Fruit fly (Drosophila melanogaster): Measurements from ENCODE around the gene gdl-ORF39.
A peak's percentile ranks its signal among the peaks of the same experiment; 100 is the strongest.

The gdl-ORF39 gene

DNA sequence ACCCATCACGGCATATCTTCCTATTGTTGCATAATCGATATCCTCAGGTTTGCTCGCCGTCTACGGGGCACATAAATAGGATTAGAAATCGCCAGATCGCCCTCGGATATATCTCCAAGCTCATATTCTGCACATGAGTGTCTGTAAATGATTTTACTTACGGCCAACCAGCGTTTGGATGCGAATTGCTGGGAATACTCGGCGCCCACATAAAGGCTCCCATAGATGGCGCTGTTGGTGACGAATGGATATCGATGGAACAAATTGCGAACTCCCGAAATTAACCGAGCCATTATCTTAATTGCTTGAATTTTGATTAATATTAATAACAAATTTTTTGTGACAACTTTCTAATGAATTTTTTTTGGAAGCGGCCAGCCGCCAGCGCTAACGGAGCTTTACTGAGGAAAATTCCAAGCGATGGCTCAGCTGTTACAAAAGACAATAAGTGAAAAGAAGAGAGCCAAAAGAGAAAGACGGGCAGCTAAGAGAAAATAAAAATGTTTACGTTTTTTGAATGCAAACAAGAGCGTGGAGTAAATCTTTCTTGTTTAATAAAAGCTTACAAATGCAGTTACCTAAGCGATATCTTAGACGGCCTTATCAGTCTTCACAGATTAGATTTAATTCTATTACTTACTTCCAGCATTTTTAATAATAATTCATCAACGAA, 14.5 kb upstream of the gdl-ORF39 start (continued):
- TF ChIP-seq Pdp1 (GFP tag; optimal IDR thresholded peaks at IDR 0.05): peak in 1 of 2 experiments; percentile 51
- TF ChIP-seq MESR4 (GFP tag; optimal IDR thresholded peaks at IDR 0.05): no peak
- no peak for TF ChIP-seq Camta (GFP tag; optimal IDR thresholded peaks at IDR 0.05)
- no peak for TF ChIP-seq CG7372 (GFP tag; IDR thresholded peaks at IDR 0.05)
- TF ChIP-seq D19B (GFP tag; optimal IDR thresholded peaks at IDR 0.05): no peak
- no peak for TF ChIP-seq gcm (GFP tag; optimal IDR thresholded peaks at IDR 0.05)
- TF ChIP-seq Xbp1 (GFP tag; optimal IDR thresholded peaks at IDR 0.05): no peak
- no peak for TF ChIP-seq Nf-YB (GFP tag; optimal IDR thresholded peaks at IDR 0.05)
- TF ChIP-seq nerfin-2 (GFP tag; IDR thresholded peaks at IDR 0.05; ENCODE audit: partially characterized antibody): no peak
- TF ChIP-seq Hand (GFP tag; optimal IDR thresholded peaks at IDR 0.05): no peak
- peak; percentile 49 for TF ChIP-seq sd (tag; optimal IDR thresholded peaks at IDR 0.05)
- peak; percentile 88 for TF ChIP-seq CTCF (GFP tag; optimal IDR thresholded peaks at IDR 0.05)
- TF ChIP-seq sug (tag; optimal IDR thresholded peaks at IDR 0.05): peak; percentile 1
- TF ChIP-seq Dbx (GFP tag; IDR thresholded peaks at IDR 0.05): 0 out of 3 replicates have a peak, but pooled peaks have one; percentile 35
- no peak for TF ChIP-seq CG1529 (GFP tag; optimal IDR thresholded peaks at IDR 0.05)
- TF ChIP-seq CG34224 (GFP tag; IDR thresholded peaks at IDR 0.05; ENCODE audit: partially characterized antibody): no peak
- TF ChIP-seq Hsf (GFP tag; optimal IDR thresholded peaks at IDR 0.05): no peak
- no peak for TF ChIP-seq CG15479 (GFP tag; optimal IDR thresholded peaks at IDR 0.05)
- peak; percentile 1 for TF ChIP-seq CG4707 (GFP tag; optimal IDR thresholded peaks at IDR 0.05)
- no peak for TF ChIP-seq CG3065 (GFP tag; optimal IDR thresholded peaks at IDR 0.05)
- no peak for TF ChIP-seq CG30020 (tag; optimal IDR thresholded peaks at IDR 0.05)
- TF ChIP-seq pita (GFP tag; optimal IDR thresholded peaks at IDR 0.05): no peak
- TF ChIP-seq sqz (GFP tag; optimal IDR thresholded peaks at IDR 0.05): peak; percentile 38
- no peak for TF ChIP-seq gsb-n (tag; optimal IDR thresholded peaks at IDR 0.05)
- TF ChIP-seq exex (tag; optimal IDR thresholded peaks at IDR 0.05): peak; percentile 21
- TF ChIP-seq lab (GFP tag; optimal IDR thresholded peaks at IDR 0.05): peak; percentile 25
- peak; percentile 7 for TF ChIP-seq nerfin-1 (tag; optimal IDR thresholded peaks at IDR 0.05)
- TF ChIP-seq Optix (GFP tag; IDR thresholded peaks at IDR 0.05): no peak
- TF ChIP-seq CG11093 (GFP tag; IDR thresholded peaks at IDR 0.05): no peak
- TF ChIP-seq CG11560 (tag; IDR thresholded peaks at IDR 0.05): no peak

DNA sequence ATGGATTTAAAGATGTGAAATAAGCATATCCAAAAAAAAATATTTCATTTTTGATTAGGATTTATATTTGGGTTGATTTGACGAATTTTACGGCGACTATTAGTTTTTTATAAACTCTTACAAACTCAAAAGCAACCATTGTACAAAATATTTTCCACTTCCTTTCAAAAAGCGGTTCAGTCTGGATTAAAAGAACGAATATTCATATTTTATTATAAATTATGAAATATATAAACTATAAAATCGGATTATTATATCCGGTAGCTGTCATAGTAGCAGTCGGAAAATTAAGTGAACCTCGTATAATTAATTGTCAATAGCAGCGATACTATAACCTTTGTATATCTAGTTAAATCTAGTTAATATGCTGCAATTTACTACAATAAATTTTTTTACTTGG, 13.8 kb upstream of the gdl-ORF39 start, which contains the start of gene CG12355:
TSS of gene CG12355 (minus strand) at position 101 of the 400 bp plus-strand sequence.
- TF ChIP-seq CG17802 (tag; optimal IDR thresholded peaks at IDR 0.05): no peak
- no peak for TF ChIP-seq CG1602 (GFP tag; optimal IDR thresholded peaks at IDR 0.05)
- TF ChIP-seq CG11560 (tag; IDR thresholded peaks at IDR 0.05): no peak
- TF ChIP-seq CG1832 (GFP tag; optimal IDR thresholded peaks at IDR 0.05): no peak
- TF ChIP-seq CG7987 (GFP tag; optimal IDR thresholded peaks at IDR 0.05): no peak
- no peak for TF ChIP-seq CG11695 (GFP tag; IDR thresholded peaks at IDR 0.05)
- TF ChIP-seq Lhr (GFP tag; optimal IDR thresholded peaks at IDR 0.05): no peak

dm6 chr3L:15496274-15496673, 13.0 kb upstream of the gdl-ORF39 start, which contains the start of gene CG13455:
Gene CG13455, plus strand, starts transcription at chr3L:15496574.
- TF ChIP-seq so (GFP tag; IDR thresholded peaks at IDR 0.05) (no peak), CG4820 (GFP tag; optimal IDR thresholded peaks at IDR 0.05) (no peak), Sin3A (optimal IDR thresholded peaks at IDR 0.05) (no peak), maf-S (GFP tag; optimal IDR thresholded peaks at IDR 0.05) (no peak), amos (GFP tag; IDR thresholded peaks at IDR 0.05; ENCODE audit: partially characterized antibody) (no peak), al (GFP tag; IDR thresholded peaks at IDR 0.05) (no peak), fu2 (GFP tag; optimal IDR thresholded peaks at IDR 0.05) (no peak), CG11085 (GFP tag; IDR thresholded peaks at IDR 0.05) (no peak), CG6791 (GFP tag; IDR thresholded peaks at IDR 0.05; ENCODE audit: partially characterized antibody) (no peak), CG33213 (GFP tag; optimal IDR thresholded peaks at IDR 0.05) (no peak), CG12391 (tag; optimal IDR thresholded peaks at IDR 0.05) (no peak), Stat92E (GFP tag; optimal IDR thresholded peaks at IDR 0.05) (no peak), zf30C (GFP tag; optimal IDR thresholded peaks at IDR 0.05) (no peak), CG2120 (GFP tag; optimal IDR thresholded peaks at IDR 0.05) (no peak)

Measured in whole organism, embryonic.